Worm (Caenorhabditis elegans): ENCODE results near the gene ebax-1.

ce11 chrIV:10243276-10243675, 43.5 kb upstream of the ebax-1 start, which contains the start of gene tkt-1:
- no peak for TF ChIP-seq nhr-76 (tag; optimal IDR thresholded peaks at IDR 0.05)
- TF ChIP-seq dpl-1 (GFP tag; optimal IDR thresholded peaks at IDR 0.05): no peak
- TF ChIP-seq ceh-82 (tag; optimal IDR thresholded peaks at IDR 0.05): no peak
- peak in 1 of 2 experiments; percentile 9 for TF ChIP-seq lsy-2 (tag; optimal IDR thresholded peaks at IDR 0.05)
- TF ChIP-seq nhr-28 (tag; optimal IDR thresholded peaks at IDR 0.05): peak; percentile 67
- TF ChIP-seq mep-1 (tag; optimal IDR thresholded peaks at IDR 0.05): peak; percentile 2
- peak; percentile 71 for TF ChIP-seq pqm-1 (tag; optimal IDR thresholded peaks at IDR 0.05)
- TF ChIP-seq fkh-10 (GFP tag; optimal IDR thresholded peaks at IDR 0.05): no peak
- peak; percentile 25 for TF ChIP-seq nhr-48 (tag; optimal IDR thresholded peaks at IDR 0.05)
- no peak for TF ChIP-seq ces-1 (GFP tag; optimal IDR thresholded peaks at IDR 0.05)
- TF ChIP-seq mxl-3 (GFP tag; optimal IDR thresholded peaks at IDR 0.05): no peak
- no peak for TF ChIP-seq nhr-11 (tag; optimal IDR thresholded peaks at IDR 0.05)

Measured in whole organism, L4 larva.